Worm (Caenorhabditis elegans) whole organism, L3 larva: ENCODE measurements around the gene nas-37.

Experiments used
- R02D3.7 ChIP-seq: fragments of 150-350 bp; optimal IDR thresholded peaks from 2 replicates; lab custom pipeline; 2014; ENCODE audit warnings: missing biosample characterization, missing genetic modification characterization
- ZK546.5 ChIP-seq: sonication (generic microtip); optimal IDR thresholded peaks from 2 replicates; lab custom pipeline; 2017; ENCODE audit warnings: missing biosample characterization, missing genetic modification characterization
- aly-2 ChIP-seq: fragments of 150-350 bp; optimal IDR thresholded peaks from 2 replicates; lab custom pipeline; 2014; ENCODE audit warnings: missing biosample characterization, missing genetic modification characterization
- ceh-28 ChIP-seq: fragments of 150-350 bp; optimal IDR thresholded peaks from 2 replicates; lab custom pipeline; 2014; ENCODE audit warnings: missing biosample characterization, missing genetic modification reagents, missing genetic modification characterization
- ceh-82 ChIP-seq: fragments of 150-350 bp; optimal IDR thresholded peaks from 2 replicates; lab custom pipeline; 2014; ENCODE audit warnings: missing biosample characterization, missing genetic modification characterization
- egl-27 ChIP-seq: sonication (generic microtip); optimal IDR thresholded peaks from 4 replicates; lab custom pipeline; 2017; ENCODE audit warnings: missing biosample characterization, missing genetic modification reagents, missing genetic modification characterization
- egl-5 ChIP-seq: fragments of 150-350 bp; optimal IDR thresholded peaks from 2 replicates; lab custom pipeline; 2017; ENCODE audit warnings: missing biosample characterization, missing genetic modification reagents, missing genetic modification characterization, inconsistent platforms
- elt-1 ChIP-seq: fragments of 150-350 bp; optimal IDR thresholded peaks from 2 replicates; lab custom pipeline; 2014; ENCODE audit warnings: missing biosample characterization, missing genetic modification characterization
- elt-2 ChIP-seq: sonication (generic microtip); optimal IDR thresholded peaks from 2 replicates; lab custom pipeline; 2016; ENCODE audit warnings: missing genetic modification reagents, mild to moderate bottlenecking, missing genetic modification characterization, missing compliant biosample characterization
- elt-3 ChIP-seq, 3 experiments: fragments of 150-350 bp in 1 of 3; sonication (generic microtip) in 2 of 3; optimal IDR thresholded peaks; 2 replicates in 2 of 3; 4 replicates in 1 of 3; lab custom pipeline; 2014 to 2017; ENCODE audit warnings: missing biosample characterization in 3 of 3, missing genetic modification characterization in 3 of 3
- eor-1 ChIP-seq, 2 experiments: fragments of 150-350 bp; optimal IDR thresholded peaks; 2 replicates each; lab custom pipeline; 2014 to 2018; ENCODE audit warnings: missing biosample characterization in 2 of 2, missing genetic modification characterization in 2 of 2
- fkh-10 ChIP-seq: sonication (generic microtip); optimal IDR thresholded peaks from 2 replicates; lab custom pipeline; 2017; ENCODE audit warnings: missing biosample characterization, missing genetic modification reagents, missing genetic modification characterization
- fkh-2 ChIP-seq: fragments of 150-350 bp; optimal IDR thresholded peaks from 2 replicates; lab custom pipeline; 2014; ENCODE audit warnings: missing biosample characterization, missing genetic modification reagents, missing genetic modification characterization
- fos-1 ChIP-seq: fragments of 150-350 bp; optimal IDR thresholded peaks from 2 replicates; lab custom pipeline; 2014; ENCODE audit warnings: missing biosample characterization, missing genetic modification characterization
- jun-1 ChIP-seq: fragments of 150-350 bp; optimal IDR thresholded peaks from 2 replicates; lab custom pipeline; 2014; ENCODE audit warnings: missing biosample characterization, missing genetic modification reagents, missing genetic modification characterization
- lin-39 ChIP-seq: fragments of 150-350 bp; optimal IDR thresholded peaks from 2 replicates; lab custom pipeline; 2018; ENCODE audit warnings: missing biosample characterization, missing genetic modification reagents, missing genetic modification characterization
- mml-1 ChIP-seq: fragments of 150-350 bp; sonication (generic microtip); optimal IDR thresholded peaks from 3 replicates; lab custom pipeline; 2014; ENCODE audit warnings: missing biosample characterization, missing genetic modification characterization
- nhr-11 ChIP-seq: fragments of 150-350 bp; optimal IDR thresholded peaks from 2 replicates; lab custom pipeline; 2014; ENCODE audit warnings: missing biosample characterization, missing genetic modification characterization
- nhr-25 ChIP-seq: sonication (generic microtip); optimal IDR thresholded peaks from 2 replicates; lab custom pipeline; 2017; ENCODE audit warnings: missing biosample characterization, missing genetic modification characterization
- nhr-43 ChIP-seq: sonication (generic microtip); optimal IDR thresholded peaks from 2 replicates; lab custom pipeline; 2016; ENCODE audit warnings: mild to moderate bottlenecking, missing genetic modification characterization, missing compliant biosample characterization; ENCODE audit not compliant: poor library complexity, severe bottlenecking
- nhr-67 ChIP-seq: fragments of 150-350 bp; optimal IDR thresholded peaks from 2 replicates; lab custom pipeline; 2014; ENCODE audit warnings: missing biosample characterization, missing genetic modification characterization
- nhr-77 ChIP-seq: fragments of 150-350 bp; optimal IDR thresholded peaks from 2 replicates; lab custom pipeline; 2014; ENCODE audit warnings: missing biosample characterization, missing genetic modification characterization
- pha-4 ChIP-seq: fragments of 150-350 bp; optimal IDR thresholded peaks from 2 replicates; lab custom pipeline; 2014; ENCODE audit warnings: missing biosample characterization, missing genetic modification reagents, missing genetic modification characterization
- pqm-1 ChIP-seq: fragments of 150-350 bp; optimal IDR thresholded peaks from 2 replicates; lab custom pipeline; 2017; ENCODE audit warnings: missing biosample characterization, missing genetic modification characterization, inconsistent platforms
- sea-2 ChIP-seq: fragments of 150-350 bp; sonication (generic microtip); optimal IDR thresholded peaks from 4 replicates; lab custom pipeline; 2014; ENCODE audit warnings: missing biosample characterization, missing genetic modification reagents, missing genetic modification characterization
- skn-1 ChIP-seq: fragments of 150-350 bp; optimal IDR thresholded peaks from 2 replicates; lab custom pipeline; 2014; ENCODE audit warnings: missing biosample characterization, missing genetic modification characterization
- snpc-4 ChIP-seq: fragments of 150-350 bp; optimal IDR thresholded peaks from 2 replicates; lab custom pipeline; 2014; ENCODE audit warnings: missing biosample characterization, missing genetic modification characterization
- unc-39 ChIP-seq: sonication (generic microtip); optimal IDR thresholded peaks from 4 replicates; lab custom pipeline; 2017; ENCODE audit warnings: missing biosample characterization, missing genetic modification characterization
- zag-1 ChIP-seq: fragments of 150-350 bp; optimal IDR thresholded peaks from 2 replicates; lab custom pipeline; 2014; ENCODE audit warnings: missing biosample characterization, missing genetic modification characterization
- ztf-11 ChIP-seq: fragments of 150-350 bp; optimal IDR thresholded peaks from 2 replicates; lab custom pipeline; 2014; ENCODE audit warnings: missing biosample characterization, missing genetic modification characterization

Gene nas-37

DNA sequence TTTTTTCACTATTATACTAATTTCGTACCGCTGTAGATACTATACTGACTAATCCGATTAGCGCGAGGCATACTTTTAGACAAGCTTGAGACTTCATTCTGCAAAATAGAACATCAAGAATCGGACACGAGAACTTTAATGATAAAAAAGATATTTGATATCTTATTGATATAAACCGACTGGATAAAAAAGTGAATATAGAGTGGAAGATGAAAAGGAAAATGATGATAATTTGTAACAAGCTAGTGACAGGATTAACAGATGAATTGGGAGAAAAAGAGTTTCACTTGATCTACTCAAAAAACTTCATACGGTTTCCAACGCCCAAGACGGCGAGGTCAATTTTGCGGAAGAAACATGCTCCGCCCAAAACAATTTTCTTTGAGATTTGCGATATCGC is at the start of gene nas-37:
Gene nas-37, minus strand, starts transcription at position 101 of the 400 bp plus-strand sequence.
- TF ChIP-seq ceh-28 (tag; lab: Kevin White, UChicago): no peak
- no peak for TF ChIP-seq skn-1 (tag; lab: Kevin White, UChicago)
- no peak for TF ChIP-seq lin-39 (tag; lab: Kevin White, UChicago)
- TF ChIP-seq jun-1 (tag; lab: Kevin White, UChicago): no peak
- no peak for TF ChIP-seq eor-1 (tag; optimal IDR thresholded peaks at IDR 0.05; lab: Kevin White, UChicago)
- no peak for TF ChIP-seq nhr-11 (tag; lab: Kevin White, UChicago)
- no peak for TF ChIP-seq ZK546.5
- no peak for TF ChIP-seq nhr-43

- TF ChIP-seq nhr-67 (tag; lab: Kevin White, UChicago) (no peak), elt-2 (tag; lab: Kevin White, UChicago) (peak; percentile 59), nhr-11 (tag; lab: Kevin White, UChicago) (no peak), mml-1 (tag; lab: Kevin White, UChicago) (no peak), fos-1 (tag; lab: Kevin White, UChicago) (no peak), pqm-1 (tag; lab: Kevin White, UChicago) (peak; percentile 38), egl-27 (no peak), R02D3.7 (tag; lab: Kevin White, UChicago) (no peak)
Measured at ce11 chrX:9997344-9997743, 48.5 kb upstream of the nas-37 start.

ce11 chrX:9993100-9993499 is 44.2 kb upstream of the nas-37 start:
- TF ChIP-seq pha-4 (tag; lab: Kevin White, UChicago) (peak; percentile 10), fos-1 (tag; lab: Kevin White, UChicago) (no peak)
- TF ChIP-seq, all 47 proteins: peak for 1

DNA sequence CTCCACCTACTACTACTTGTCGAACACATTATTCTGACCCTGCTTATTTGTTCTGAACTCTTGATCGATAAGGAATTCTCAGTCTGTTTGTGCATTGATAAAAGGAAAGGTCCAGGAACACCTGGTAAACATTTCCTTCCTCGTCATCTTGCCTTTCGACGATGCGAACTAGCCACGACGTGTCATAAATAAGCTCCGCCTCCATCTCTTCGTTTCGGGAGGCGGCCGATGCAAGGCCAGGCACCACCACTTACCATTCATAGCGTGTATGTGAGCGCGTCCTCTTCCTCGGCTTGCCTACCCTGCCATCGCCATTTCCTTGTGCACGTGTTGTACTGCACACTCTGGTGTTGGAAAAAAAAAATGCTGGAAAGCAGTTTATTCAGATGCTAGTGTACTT is 40.0 kb upstream of the nas-37 start:
- TF ChIP-seq fkh-2 (no peak), elt-2 (tag; lab: Kevin White, UChicago) (peak; percentile 2), ZK546.5 (no peak), nhr-25 (tag; lab: Kevin White, UChicago) (no peak), egl-27 (no peak), ceh-82 (tag; lab: Kevin White, UChicago) (no peak), snpc-4 (tag; lab: Kevin White, UChicago) (peak; percentile 4), zag-1 (tag; lab: Kevin White, UChicago) (no peak), egl-5 (tag; lab: Kevin White, UChicago) (no peak)

DNA sequence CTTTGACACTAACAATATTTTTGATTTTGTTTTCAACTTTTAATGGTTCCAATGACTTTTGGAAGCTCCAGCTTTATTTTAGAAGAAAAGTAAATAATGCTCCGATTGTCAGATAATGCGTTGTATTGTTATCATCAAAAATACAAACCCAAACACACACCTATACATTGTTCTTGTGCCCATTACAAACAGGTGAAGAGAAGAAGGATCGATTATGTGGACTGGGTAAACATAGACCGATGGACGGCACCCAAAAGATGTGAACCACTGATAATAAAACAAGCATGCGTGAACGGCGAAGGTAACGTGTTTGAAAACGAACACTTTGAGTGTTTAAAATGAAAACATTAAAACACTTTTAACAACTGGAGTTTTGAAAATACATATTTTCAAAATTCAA is 38.3 kb upstream of the nas-37 start:
- peak; percentile 53 for TF ChIP-seq elt-1 (tag; lab: Kevin White, UChicago)
- no peak for TF ChIP-seq egl-27
- no peak for TF ChIP-seq sea-2 (GFP tag; lab: Kevin White, UChicago)
- TF ChIP-seq fos-1 (tag; lab: Kevin White, UChicago): no peak
- TF ChIP-seq ztf-11: no peak
- peak; percentile 6 for TF ChIP-seq pqm-1 (tag; lab: Kevin White, UChicago)
- peak; percentile 47 for TF ChIP-seq pha-4 (tag; lab: Kevin White, UChicago)
- no peak for TF ChIP-seq aly-2 (tag; lab: Kevin White, UChicago)

DNA sequence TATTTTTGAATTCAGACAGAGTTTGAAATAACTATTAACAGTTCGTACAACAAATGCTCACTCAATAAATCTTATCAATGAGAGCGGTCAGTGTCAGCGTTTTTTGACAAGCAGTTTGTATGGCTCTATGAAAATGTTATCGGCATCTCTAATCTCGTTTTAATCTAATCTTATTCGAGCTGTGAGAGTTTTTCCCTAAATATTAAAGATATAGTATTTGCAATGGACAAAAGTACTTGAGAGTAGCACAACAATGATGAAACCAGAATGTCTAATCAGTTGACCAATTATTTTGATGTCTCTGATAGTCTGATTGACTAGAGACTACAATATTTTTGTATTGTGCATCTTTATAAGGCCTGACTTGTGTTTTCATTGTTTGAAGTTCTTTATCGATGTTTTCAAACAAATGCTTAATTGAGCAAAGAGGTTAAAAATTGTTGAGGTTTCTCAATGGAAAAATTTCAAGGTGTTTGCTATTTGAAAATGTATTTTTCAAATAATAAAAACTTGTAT is 36.1 kb upstream of the nas-37 start, which contains the start of gene F19C6.5:
Gene F19C6.5, minus strand, starts transcription at position 51 of the 516 bp plus-strand sequence.
- TF ChIP-seq elt-2 (tag; lab: Kevin White, UChicago) (peak; percentile 68), fkh-10 (GFP tag; lab: Kevin White, UChicago) (no peak), pqm-1 (tag; lab: Kevin White, UChicago) (peak; percentile 70)

ce11 chrX:9981259-9981658 is 32.4 kb upstream of the nas-37 start:
- peak; percentile 73 for TF ChIP-seq fkh-10 (GFP tag; lab: Kevin White, UChicago)
- TF ChIP-seq elt-1 (tag; lab: Kevin White, UChicago): no peak
- no peak for TF ChIP-seq unc-39
- TF ChIP-seq egl-5 (tag; lab: Kevin White, UChicago): no peak
- TF ChIP-seq ZK546.5: no peak
- TF ChIP-seq elt-3 (tag; optimal IDR thresholded peaks at IDR 0.05; lab: Kevin White, UChicago): no peak
- no peak for TF ChIP-seq pqm-1 (tag; lab: Kevin White, UChicago)
- no peak for TF ChIP-seq nhr-77 (tag; lab: Kevin White, UChicago)
